Worm (Caenorhabditis elegans) whole organism, late embryonic: Measurements from ENCODE around the gene dhcr-24.

Experiments
- C08G9.2 ChIP-seq: sonication (generic microtip); optimal IDR thresholded peaks from 2 replicates; lab custom pipeline; 2016; ENCODE audit warnings: mild to moderate bottlenecking, missing genetic modification characterization, moderate library complexity, missing compliant biosample characterization
- C38D4.7 ChIP-seq: fragments of 200-800 bp; sonication (Bioruptor generic); optimal IDR thresholded peaks from 2 replicates; lab custom pipeline; 2018; ENCODE audit warnings: mild to moderate bottlenecking, missing genetic modification characterization, moderate library complexity, missing compliant biosample characterization
- F13H6.1 ChIP-seq: sonication (generic microtip); optimal IDR thresholded peaks from 2 replicates; lab custom pipeline; 2016; ENCODE audit warnings: missing genetic modification characterization, missing compliant biosample characterization
- K02D7.2 ChIP-seq: sonication (generic microtip); optimal IDR thresholded peaks from 2 replicates; lab custom pipeline; 2017; ENCODE audit warnings: mild to moderate bottlenecking, missing genetic modification characterization, missing compliant biosample characterization
- K09A11.1 ChIP-seq: sonication (generic microtip); optimal IDR thresholded peaks from 2 replicates; lab custom pipeline; 2017; ENCODE audit warnings: antibody characterized with exemption, mild to moderate bottlenecking, missing genetic modification characterization, missing compliant biosample characterization; ENCODE audit not compliant: insufficient read depth
- Y22D7AL.16 ChIP-seq: sonication (generic microtip); optimal IDR thresholded peaks from 2 replicates; lab custom pipeline; 2016; ENCODE audit warnings: missing genetic modification characterization, missing compliant biosample characterization
- ama-1 ChIP-seq: fragments of 150-350 bp; optimal IDR thresholded peaks from 2 replicates; lab custom pipeline; 2014
- ceh-14 ChIP-seq: sonication (generic microtip); optimal IDR thresholded peaks from 2 replicates; lab custom pipeline; 2016; ENCODE audit warnings: missing genotype, missing genetic modification characterization, missing compliant biosample characterization
- ceh-18 ChIP-seq: sonication (generic microtip); optimal IDR thresholded peaks from 2 replicates; lab custom pipeline; 2016; ENCODE audit warnings: missing genetic modification characterization, missing compliant biosample characterization
- ceh-19 ChIP-seq: fragments of 200-800 bp; sonication (Bioruptor generic); optimal IDR thresholded peaks from 2 replicates; lab custom pipeline; 2018; ENCODE audit warnings: mild to moderate bottlenecking, missing genetic modification characterization, missing compliant biosample characterization
- ceh-2 ChIP-seq: sonication (generic microtip); optimal IDR thresholded peaks from 2 replicates; lab custom pipeline; 2016; ENCODE audit warnings: missing genotype, missing genetic modification characterization, missing compliant biosample characterization
- ceh-22 ChIP-seq: sonication (generic microtip); optimal IDR thresholded peaks from 2 replicates; lab custom pipeline; 2017; ENCODE audit warnings: missing biosample characterization, missing genetic modification characterization
- ceh-30 ChIP-seq: fragments of 150-350 bp; optimal IDR thresholded peaks from 2 replicates; lab custom pipeline; 2014; ENCODE audit warnings: missing biosample characterization, missing genetic modification characterization
- ceh-31 ChIP-seq: sonication (generic microtip); optimal IDR thresholded peaks from 2 replicates; lab custom pipeline; 2016; ENCODE audit warnings: missing genetic modification characterization, missing compliant biosample characterization
- ceh-34 ChIP-seq: sonication (generic microtip); optimal IDR thresholded peaks from 2 replicates; lab custom pipeline; 2016; ENCODE audit warnings: mild to moderate bottlenecking, missing genetic modification characterization, missing compliant biosample characterization
- ceh-48 ChIP-seq: sonication (generic microtip); optimal IDR thresholded peaks from 2 replicates; lab custom pipeline; 2016; ENCODE audit warnings: missing genetic modification characterization, inconsistent platforms, missing compliant biosample characterization
- ceh-6 ChIP-seq: fragments of 200-800 bp; sonication (Bioruptor generic); optimal IDR thresholded peaks from 2 replicates; lab custom pipeline; 2018; ENCODE audit warnings: mild to moderate bottlenecking, missing genetic modification characterization, missing compliant biosample characterization
- ceh-9 ChIP-seq: sonication (generic microtip); optimal IDR thresholded peaks from 2 replicates; lab custom pipeline; 2016; ENCODE audit warnings: mild to moderate bottlenecking, missing genetic modification characterization, inconsistent platforms, missing compliant biosample characterization
- dve-1 ChIP-seq: sonication (generic microtip); optimal IDR thresholded peaks from 2 replicates; lab custom pipeline; 2017; ENCODE audit warnings: antibody characterized with exemption, mild to moderate bottlenecking, missing genetic modification characterization, missing compliant biosample characterization
- elt-2 ChIP-seq: sonication (generic microtip); optimal IDR thresholded peaks from 2 replicates; lab custom pipeline; 2016; ENCODE audit warnings: missing genetic modification reagents, missing genetic modification characterization, missing compliant biosample characterization
- elt-4 ChIP-seq: sonication (generic microtip); optimal IDR thresholded peaks from 2 replicates; lab custom pipeline; 2016; ENCODE audit warnings: missing genetic modification characterization, missing compliant biosample characterization
- ets-4 ChIP-seq: sonication (generic microtip); optimal IDR thresholded peaks from 2 replicates; lab custom pipeline; 2016; ENCODE audit warnings: missing genetic modification characterization, missing compliant biosample characterization
- eyg-1 ChIP-seq: sonication (generic microtip); optimal IDR thresholded peaks from 2 replicates; lab custom pipeline; 2016; ENCODE audit warnings: missing genotype, missing genetic modification characterization, missing compliant biosample characterization
- fax-1 ChIP-seq: sonication (generic microtip); optimal IDR thresholded peaks from 2 replicates; lab custom pipeline; 2016; ENCODE audit warnings: missing genotype, missing genetic modification characterization, missing compliant biosample characterization
- fkh-10 ChIP-seq: fragments of 150-350 bp; optimal IDR thresholded peaks from 2 replicates; lab custom pipeline; 2014; ENCODE audit warnings: missing biosample characterization, missing genetic modification reagents, missing genetic modification characterization
- fkh-6 ChIP-seq: sonication (generic microtip); optimal IDR thresholded peaks from 2 replicates; lab custom pipeline; 2016; ENCODE audit warnings: missing genetic modification characterization, missing compliant biosample characterization
- hlh-13 ChIP-seq: fragments of 200-800 bp; sonication (Bioruptor generic); optimal IDR thresholded peaks from 2 replicates; lab custom pipeline; 2018; ENCODE audit warnings: mild to moderate bottlenecking, missing genetic modification characterization, missing compliant biosample characterization
- hlh-30 ChIP-seq: sonication (generic microtip); optimal IDR thresholded peaks from 2 replicates; lab custom pipeline; 2017; ENCODE audit warnings: antibody characterized with exemption, missing genetic modification characterization, missing compliant biosample characterization; ENCODE audit not compliant: insufficient read depth
- lin-11 ChIP-seq: fragments of 200-800 bp; sonication (Bioruptor generic); optimal IDR thresholded peaks from 2 replicates; lab custom pipeline; 2018; ENCODE audit warnings: mild to moderate bottlenecking, missing genetic modification characterization, missing compliant biosample characterization
- madf-2 ChIP-seq: sonication (generic microtip); optimal IDR thresholded peaks from 2 replicates; lab custom pipeline; 2017; ENCODE audit warnings: missing genetic modification characterization, missing compliant biosample characterization
- nfya-1 ChIP-seq: sonication (generic microtip); optimal IDR thresholded peaks from 2 replicates; lab custom pipeline; 2017; ENCODE audit warnings: missing genetic modification characterization, mild to moderate bottlenecking, missing compliant biosample characterization, antibody characterized with exemption, moderate library complexity
- nhr-11 ChIP-seq: fragments of 150-350 bp; optimal IDR thresholded peaks from 2 replicates; lab custom pipeline; 2014; ENCODE audit warnings: missing biosample characterization, missing genetic modification characterization
- nhr-232 ChIP-seq: sonication (generic microtip); optimal IDR thresholded peaks from 2 replicates; lab custom pipeline; 2016; ENCODE audit warnings: missing genetic modification characterization, missing compliant biosample characterization
- npax-4 ChIP-seq: sonication (generic microtip); optimal IDR thresholded peaks from 2 replicates; lab custom pipeline; 2016; ENCODE audit warnings: missing genetic modification characterization, missing compliant biosample characterization
- odd-2 ChIP-seq: sonication (generic microtip); optimal IDR thresholded peaks from 2 replicates; lab custom pipeline; 2017; ENCODE audit warnings: antibody characterized with exemption, mild to moderate bottlenecking, missing genetic modification characterization, missing compliant biosample characterization
- pag-3 ChIP-seq: sonication (generic microtip); optimal IDR thresholded peaks from 2 replicates; lab custom pipeline; 2016; ENCODE audit warnings: missing compliant biosample characterization, missing genetic modification characterization, borderline replicate concordance
- pat-9 ChIP-seq: fragments of 200-800 bp; sonication (Bioruptor generic); optimal IDR thresholded peaks from 2 replicates; lab custom pipeline; 2018; ENCODE audit warnings: mild to moderate bottlenecking, missing genetic modification characterization, moderate library complexity, missing compliant biosample characterization
- pha-2 ChIP-seq: sonication (generic microtip); optimal IDR thresholded peaks from 2 replicates; lab custom pipeline; 2017; ENCODE audit warnings: mild to moderate bottlenecking, missing genetic modification characterization, missing compliant biosample characterization
- pha-4 ChIP-seq: fragments of 150-350 bp; optimal IDR thresholded peaks from 2 replicates; lab custom pipeline; 2018; ENCODE audit warnings: missing biosample characterization, missing genetic modification reagents, missing genetic modification characterization
- pros-1 ChIP-seq: fragments of 150-350 bp; optimal IDR thresholded peaks from 2 replicates; lab custom pipeline; 2014; ENCODE audit warnings: missing biosample characterization, missing genetic modification reagents, missing genetic modification characterization
- ref-2 ChIP-seq: sonication (generic microtip); optimal IDR thresholded peaks from 2 replicates; lab custom pipeline; 2016; ENCODE audit warnings: missing genetic modification characterization, missing compliant biosample characterization
- rnt-1 ChIP-seq: sonication (generic microtip); optimal IDR thresholded peaks from 2 replicates; lab custom pipeline; 2016; ENCODE audit warnings: missing genetic modification characterization, missing compliant biosample characterization
- sdc-2 ChIP-seq: sonication (generic microtip); optimal IDR thresholded peaks from 2 replicates; lab custom pipeline; 2016; ENCODE audit warnings: missing genotype, missing genetic modification characterization, missing compliant biosample characterization
- sox-4 ChIP-seq: sonication (generic microtip); optimal IDR thresholded peaks from 2 replicates; lab custom pipeline; 2017; ENCODE audit warnings: mild to moderate bottlenecking, missing genetic modification characterization, inconsistent platforms, missing compliant biosample characterization
- tbx-2 ChIP-seq: sonication (generic microtip); optimal IDR thresholded peaks from 2 replicates; lab custom pipeline; 2016; ENCODE audit warnings: missing genetic modification characterization, missing compliant biosample characterization
- tbx-7 ChIP-seq: sonication (generic microtip); optimal IDR thresholded peaks from 2 replicates; lab custom pipeline; 2016; ENCODE audit warnings: missing genotype, missing genetic modification characterization, missing compliant biosample characterization
- ttx-3 ChIP-seq: sonication (generic microtip); optimal IDR thresholded peaks from 2 replicates; lab custom pipeline; 2016; ENCODE audit warnings: missing genetic modification reagents, missing genetic modification characterization, missing compliant biosample characterization
- unc-42 ChIP-seq: sonication (generic microtip); optimal IDR thresholded peaks from 2 replicates; lab custom pipeline; 2016; ENCODE audit warnings: missing genotype, missing genetic modification characterization, missing compliant biosample characterization
- unc-86 ChIP-seq: sonication (generic microtip); optimal IDR thresholded peaks from 2 replicates; lab custom pipeline; 2016; ENCODE audit warnings: missing genetic modification characterization, missing compliant biosample characterization
- zip-5 ChIP-seq: sonication (generic microtip); optimal IDR thresholded peaks from 2 replicates; lab custom pipeline; 2016; ENCODE audit warnings: missing genetic modification characterization, missing compliant biosample characterization
- ztf-16 ChIP-seq: sonication (generic microtip); optimal IDR thresholded peaks from 2 replicates; lab custom pipeline; 2017; ENCODE audit warnings: missing genetic modification characterization, missing compliant biosample characterization

dhcr-24 gene

ce11 chrX:2564047-2564446 is at the start of gene dhcr-24:
dhcr-24 (minus strand) TSS chrX:2564147.
- no peak for TF ChIP-seq ceh-9 (tag; lab: Kevin White, UChicago)
- TF ChIP-seq ceh-6, result no peak
- no peak for TF ChIP-seq unc-42
- no peak for TF ChIP-seq K09A11.1 (tag; lab: Kevin White, UChicago)
- TF ChIP-seq zip-5 (tag; lab: Kevin White, UChicago), result no peak
- TF ChIP-seq Y22D7AL.16 (tag; lab: Kevin White, UChicago), result no peak
- no peak for TF ChIP-seq tbx-2 (tag; lab: Kevin White, UChicago)
- TF ChIP-seq ceh-14 (tag; lab: Kevin White, UChicago), result no peak
- no peak for TF ChIP-seq eyg-1 (tag; lab: Kevin White, UChicago)
- no peak for TF ChIP-seq nhr-232 (tag; lab: Kevin White, UChicago)
- TF ChIP-seq nfya-1 (tag; lab: Kevin White, UChicago), result no peak
- no peak for TF ChIP-seq K02D7.2 (tag; lab: Kevin White, UChicago)
- TF ChIP-seq ztf-16, result no peak
- TF ChIP-seq, all 69 proteins: peak for 0

DNA sequence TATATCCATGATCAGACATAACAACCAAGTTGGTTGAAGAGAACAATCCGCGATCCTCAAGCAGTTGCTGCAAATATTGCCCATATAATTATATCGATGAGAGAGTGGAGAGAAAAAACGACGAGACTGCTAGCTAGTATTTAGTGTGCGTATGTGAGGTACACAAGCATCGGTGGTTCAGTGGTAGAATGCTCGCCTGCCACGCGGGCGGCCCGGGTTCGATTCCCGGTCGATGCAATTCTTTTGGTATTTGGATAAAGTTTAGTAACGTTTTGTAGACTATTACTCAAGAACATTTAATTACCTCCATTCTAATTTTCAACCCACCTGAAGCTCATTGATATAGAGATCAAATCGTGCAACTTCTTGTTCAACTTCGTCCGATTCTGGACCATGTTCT is 49.1 kb upstream of the dhcr-24 start:
- no peak for TF ChIP-seq ama-1 (lab: Kevin White, UChicago)
- TF ChIP-seq elt-2 (tag; lab: Kevin White, UChicago), result peak; percentile 86
- peak; percentile 13 for TF ChIP-seq ceh-18 (tag; lab: Kevin White, UChicago)
- peak; percentile 71 for TF ChIP-seq C08G9.2
- peak; percentile 77 for TF ChIP-seq nhr-232 (tag; lab: Kevin White, UChicago)
- peak; percentile 48 for TF ChIP-seq eyg-1 (tag; lab: Kevin White, UChicago)
- TF ChIP-seq lin-11 (tag; lab: Kevin White, UChicago), result peak; percentile 69
- TF ChIP-seq nhr-11 (tag; lab: Kevin White, UChicago), result no peak
- peak; percentile 78 for TF ChIP-seq tbx-2 (tag; lab: Kevin White, UChicago)
- peak; percentile 18 for TF ChIP-seq pros-1 (tag; lab: Kevin White, UChicago)
- peak; percentile 27 for TF ChIP-seq fax-1 (tag; lab: Kevin White, UChicago)
- peak; percentile 63 for TF ChIP-seq K02D7.2 (tag; lab: Kevin White, UChicago)
- peak; percentile 58 for TF ChIP-seq ceh-31 (tag; lab: Kevin White, UChicago)
- peak; percentile 64 for TF ChIP-seq ref-2 (tag; lab: Kevin White, UChicago)
- TF ChIP-seq sox-4 (tag; lab: Kevin White, UChicago), result peak; percentile 75
- TF ChIP-seq ceh-30 (tag; lab: Kevin White, UChicago), result no peak
- peak; percentile 77 for TF ChIP-seq ttx-3
- peak; percentile 80 for TF ChIP-seq pat-9 (tag; lab: Kevin White, UChicago)
- no peak for TF ChIP-seq ceh-22 (tag; lab: Kevin White, UChicago)
- no peak for TF ChIP-seq ets-4 (tag; lab: Kevin White, UChicago)
- TF ChIP-seq Y22D7AL.16 (tag; lab: Kevin White, UChicago), result peak; percentile 79
- TF ChIP-seq ceh-34 (tag; lab: Kevin White, UChicago), result peak; percentile 82
- peak; percentile 24 for TF ChIP-seq F13H6.1 (tag; lab: Kevin White, UChicago)
- peak; percentile 52 for TF ChIP-seq ceh-48
- peak; percentile 12 for TF ChIP-seq tbx-7 (tag; lab: Kevin White, UChicago)
- TF ChIP-seq unc-86 (tag; lab: Kevin White, UChicago), result peak; percentile 86
- peak; percentile 69 for TF ChIP-seq madf-2
- TF ChIP-seq pha-2, result peak; percentile 70
- no peak for TF ChIP-seq pag-3 (tag; lab: Kevin White, UChicago)
- peak; percentile 76 for TF ChIP-seq C38D4.7 (GFP tag; lab: Kevin White, UChicago)
- peak; percentile 20 for TF ChIP-seq hlh-30 (tag; lab: Kevin White, UChicago)
- peak; percentile 85 for TF ChIP-seq ceh-6
- TF ChIP-seq npax-4 (tag; lab: Kevin White, UChicago), result no peak
- peak; percentile 30 for TF ChIP-seq rnt-1 (tag; lab: Kevin White, UChicago)
- no peak for TF ChIP-seq elt-4 (tag; lab: Kevin White, UChicago)
- TF ChIP-seq fkh-6 (tag; lab: Kevin White, UChicago), result peak; percentile 64
- peak; percentile 75 for TF ChIP-seq ceh-19 (GFP tag; lab: Kevin White, UChicago)
- peak; percentile 64 for TF ChIP-seq hlh-13
- peak; percentile 93 for TF ChIP-seq sdc-2
- TF ChIP-seq fkh-10 (GFP tag; lab: Kevin White, UChicago), result no peak
- TF ChIP-seq zip-5 (tag; lab: Kevin White, UChicago), result peak; percentile 13
- peak; percentile 33 for TF ChIP-seq odd-2 (tag; lab: Kevin White, UChicago)
- peak; percentile 49 for TF ChIP-seq dve-1 (tag; lab: Kevin White, UChicago)
- TF ChIP-seq ceh-2 (tag; lab: Kevin White, UChicago), result peak; percentile 59
- TF ChIP-seq pha-4 (tag; lab: Kevin White, UChicago), result no peak
